Fruit fly (Drosophila melanogaster): ENCODE measurements around the gene CG32669.

CG32669 gene

dm6 chrX:10802457-10803378, 42.2 kb downstream of the CG32669 start (continued):
- TF ChIP-seq cg (GFP tag; optimal IDR thresholded peaks at IDR 0.05) (peak; percentile 80), corto (GFP tag; optimal IDR thresholded peaks at IDR 0.05) (no peak), B-H1 (GFP tag; IDR thresholded peaks at IDR 0.05) (peak; percentile 27; the same call in 1 of the 3 replicates), sc (optimal IDR thresholded peaks at IDR 0.05) (no peak), sc (GFP tag; optimal IDR thresholded peaks at IDR 0.05) (peak; percentile 61), CG4404 (GFP tag; IDR thresholded peaks at IDR 0.05) (no peak), Xbp1 (GFP tag; optimal IDR thresholded peaks at IDR 0.05) (peak; percentile 32), sisA (GFP tag; IDR thresholded peaks at IDR 0.05) (0 out of 2 replicates have a peak, but pooled peaks have one; percentile 33), dpn (GFP tag; optimal IDR thresholded peaks at IDR 0.05) (peak in 1 of 2 experiments; percentile 52), ewg (GFP tag; optimal IDR thresholded peaks at IDR 0.05) (peak; percentile 33), Sox100B (GFP tag; optimal IDR thresholded peaks at IDR 0.05) (peak; percentile 84), cato (GFP tag; optimal IDR thresholded peaks at IDR 0.05; ENCODE audit: borderline replicate concordance) (no peak), CG1233 (GFP tag; optimal IDR thresholded peaks at IDR 0.05) (peak; percentile 64), CG10209 (GFP tag; optimal IDR thresholded peaks at IDR 0.05) (peak; percentile 68), Dfd (GFP tag; optimal IDR thresholded peaks at IDR 0.05) (no peak), CG3407 (GFP tag; optimal IDR thresholded peaks at IDR 0.05) (peak; percentile 45), Hr78 (GFP tag; optimal IDR thresholded peaks at IDR 0.05) (peak in 1 of 2 experiments; percentile 91), ttk (GFP tag; IDR thresholded peaks at IDR 0.05) (peak; percentile 32; the same call in 1 of the 2 replicates), Ravus (GFP tag; IDR thresholded peaks at IDR 0.05) (no peak), tup (GFP tag; optimal IDR thresholded peaks at IDR 0.05) (no peak), CG14710 (tag; optimal IDR thresholded peaks at IDR 0.05) (peak; percentile 59), BtbVII (GFP tag; optimal IDR thresholded peaks at IDR 0.05) (peak; percentile 41), CG9215 (GFP tag; IDR thresholded peaks at IDR 0.05) (no peak), emc (GFP tag; optimal IDR thresholded peaks at IDR 0.05) (no peak), CG11085 (GFP tag; IDR thresholded peaks at IDR 0.05) (no peak), seq (GFP tag; IDR thresholded peaks at IDR 0.05) (peak; percentile 65; the same call in 1 of the 2 replicates), repo (GFP tag; optimal IDR thresholded peaks at IDR 0.05) (no peak), CG14014 (GFP tag; IDR thresholded peaks at IDR 0.05) (peak; percentile 36; the same call in 1 of the 2 replicates), Scr (GFP tag; IDR thresholded peaks at IDR 0.05; ENCODE audit: partially characterized antibody) (no peak), CG15073 (GFP tag; optimal IDR thresholded peaks at IDR 0.05) (no peak), Dbx (GFP tag; IDR thresholded peaks at IDR 0.05) (no peak), CG7745 (tag; optimal IDR thresholded peaks at IDR 0.05) (no peak), Rfx (GFP tag; IDR thresholded peaks at IDR 0.05) (no peak), bsh (GFP tag; optimal IDR thresholded peaks at IDR 0.05) (peak in 1 of 2 experiments; percentile 74), CG2678 (tag; optimal IDR thresholded peaks at IDR 0.05) (peak; percentile 86), Fer3 (tag; optimal IDR thresholded peaks at IDR 0.05) (peak; percentile 58), CG17361 (GFP tag; IDR thresholded peaks at IDR 0.05) (peak; percentile 87), CG2116 (GFP tag; optimal IDR thresholded peaks at IDR 0.05) (peak; percentile 32), CG7987 (GFP tag; optimal IDR thresholded peaks at IDR 0.05) (peak; percentile 12), crc (GFP tag; optimal IDR thresholded peaks at IDR 0.05) (no peak), CG6683 (GFP tag; optimal IDR thresholded peaks at IDR 0.05) (peak; percentile 25), CG2120 (GFP tag; optimal IDR thresholded peaks at IDR 0.05) (peak; percentile 15), CG15514 (GFP tag; optimal IDR thresholded peaks at IDR 0.05) (peak; percentile 24), CG11723 (GFP tag; optimal IDR thresholded peaks at IDR 0.05) (peak; percentile 19), sr (GFP tag; IDR thresholded peaks at IDR 0.05) (no peak), CG9727 (GFP tag; optimal IDR thresholded peaks at IDR 0.05) (peak; percentile 61), CG16813 (GFP tag; IDR thresholded peaks at IDR 0.05; ENCODE audit: partially characterized antibody) (no peak), Max (GFP tag; optimal IDR thresholded peaks at IDR 0.05) (no peak)

Data from whole organism, embryonic.